Fruit fly (Drosophila melanogaster) ovary, adult (tissue): ENCODE results near the gene CG4709.

Experiments used
- CG17801 ChIP-seq: fragments of 200-800 bp; optimal IDR thresholded peaks from 2 replicates; lab custom pipeline; 2019; ENCODE audit warnings: missing biosample characterization, mild to moderate bottlenecking, missing genetic modification characterization, moderate library complexity; ENCODE audit not compliant: partially characterized antibody

The CG4709 gene

DNA sequence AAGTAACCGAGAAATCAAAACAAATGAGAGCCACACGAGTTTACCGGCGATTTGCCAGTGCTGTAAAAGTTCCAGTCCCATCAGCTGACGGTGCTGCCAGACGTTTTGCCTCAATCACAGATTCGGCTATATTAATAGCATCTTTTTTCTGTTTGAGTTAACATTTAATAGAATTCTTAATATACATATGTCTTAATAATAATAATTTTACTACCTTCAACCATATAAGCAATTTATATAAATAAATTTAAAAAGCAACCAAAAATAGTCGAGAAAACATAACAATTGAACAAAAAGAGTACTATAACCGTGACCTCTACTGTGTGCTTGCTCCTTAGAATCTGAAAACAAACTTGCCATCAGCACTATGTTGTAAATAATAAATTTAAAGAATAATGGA, at the start of gene CG4709, which contains the start of gene CG13126:
CG4709 (plus strand) TSS at position 207 of the 400 bp plus-strand sequence.
CG13126 (minus strand) TSS at position 63 of the 400 bp plus-strand sequence.
- peak; percentile 94 for TF ChIP-seq CG17801

- no peak for TF ChIP-seq CG17801
Observed at dm6 chr2L:9906641-9907040, 47.5 kb upstream of the CG4709 start.

- TF ChIP-seq CG17801, result no peak
Observed at dm6 chr2L:9907320-9908256, 46.5 kb upstream of the CG4709 start.

- peak; percentile 18 for TF ChIP-seq CG17801
Observed at dm6 chr2L:9908468-9908967, 45.6 kb upstream of the CG4709 start, which contains the start of gene CG13124. CG13124 (minus strand) TSS chr2L:9908633.

DNA sequence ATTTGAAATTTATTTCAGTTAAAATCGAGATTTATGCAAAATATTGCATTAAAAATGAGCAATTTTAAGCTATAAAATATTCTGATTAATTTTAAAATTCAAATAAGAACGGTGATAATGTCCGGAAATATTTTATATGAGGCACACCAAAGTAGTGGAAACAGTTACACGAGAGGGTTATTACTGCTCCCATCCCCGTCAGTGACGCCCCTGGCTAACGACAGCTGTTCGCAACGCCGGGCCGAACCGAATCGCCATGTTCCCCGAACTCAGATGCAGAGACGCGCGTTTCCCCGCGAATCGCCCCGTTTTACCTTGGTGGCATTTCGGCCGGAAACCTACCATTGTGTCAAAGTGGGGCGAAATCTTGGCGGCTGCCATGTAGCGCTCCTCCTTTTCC, 42.3 kb upstream of the CG4709 start:
- no peak for TF ChIP-seq CG17801

DNA sequence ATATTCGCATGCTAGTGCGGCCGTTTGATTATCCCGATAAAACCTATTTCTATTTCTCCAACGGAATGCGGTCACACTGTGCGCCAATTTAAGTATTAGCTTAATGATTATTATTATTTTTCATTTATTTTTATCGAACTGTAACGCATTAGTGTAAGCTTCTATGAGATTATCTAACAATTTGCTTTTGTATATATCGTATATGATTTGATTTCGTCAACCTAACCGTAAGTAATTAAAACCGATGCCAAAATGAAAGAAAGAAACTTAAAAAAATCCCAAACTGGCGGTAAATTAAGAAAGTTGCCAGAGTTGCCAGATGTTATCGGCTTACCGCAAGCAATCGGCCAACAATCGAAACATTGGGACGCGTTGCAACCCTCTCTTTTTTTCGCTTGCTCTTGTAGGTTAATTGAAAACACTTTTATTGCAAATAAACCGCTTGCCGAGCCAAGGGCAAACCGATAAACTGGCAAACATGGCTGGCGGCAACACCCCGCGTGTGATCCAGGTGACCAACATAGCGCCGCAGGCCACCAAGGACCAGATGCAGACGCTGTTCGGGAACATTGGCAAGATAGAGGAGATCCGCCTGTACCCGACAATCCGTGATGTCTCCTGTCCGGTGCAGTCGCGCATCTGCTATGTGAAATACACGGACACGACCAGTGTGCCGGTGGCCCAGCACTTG, 41.4 kb upstream of the CG4709 start, which contains the start of the genes Etl1 and Srp54:
Etl1 (minus strand) TSS at position 39 of the 691 bp plus-strand sequence.
Srp54 (plus strand) TSS at position 342 of the 691 bp plus-strand sequence.
- TF ChIP-seq CG17801, result no peak

DNA sequence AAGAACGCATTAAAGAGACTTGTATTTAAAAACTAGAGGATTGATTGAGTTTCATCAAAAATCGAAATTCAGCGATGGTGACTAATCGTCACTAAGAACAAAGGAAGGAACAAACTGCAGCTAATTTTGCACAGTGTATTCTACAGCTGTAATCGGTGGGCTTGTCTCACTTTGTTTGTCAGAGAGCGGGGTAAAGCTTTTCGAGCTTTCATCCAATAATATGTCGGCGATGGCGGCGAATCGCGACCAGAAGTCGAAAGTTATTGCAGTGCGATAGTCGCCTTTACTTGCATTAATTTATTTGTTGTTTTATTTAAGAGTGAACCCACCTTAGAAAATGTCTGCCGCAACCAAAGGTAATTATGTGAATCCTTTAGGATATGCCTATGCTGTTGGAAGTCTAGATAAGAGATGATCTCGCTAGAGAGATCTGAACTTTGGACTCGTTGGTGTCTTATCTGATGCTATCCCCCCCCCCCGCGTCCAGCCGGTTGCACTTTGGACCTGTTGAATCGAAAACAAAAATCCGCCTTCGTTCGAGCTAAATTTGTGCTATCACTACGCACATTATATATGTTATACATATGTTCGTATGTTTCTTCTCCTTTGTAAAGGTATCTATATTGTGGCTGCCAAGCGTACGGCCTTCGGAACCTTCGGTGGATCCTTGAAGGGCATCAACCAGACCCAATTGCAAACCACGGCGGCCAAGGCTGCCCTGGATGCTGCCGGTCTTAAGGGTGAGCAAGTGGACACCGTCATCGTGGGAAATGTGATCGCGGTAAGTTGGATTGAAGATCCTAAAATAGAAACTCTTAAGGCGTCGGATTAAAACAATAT, 38.9 kb upstream of the CG4709 start, which contains the start of gene yip2:
yip2 (plus strand) TSS at position 243 of the 840 bp plus-strand sequence.
- peak; percentile 93 for TF ChIP-seq CG17801

dm6 chr2L:9918020-9918959, 35.8 kb upstream of the CG4709 start, which contains the start of the genes CG5885 and CG4598:
CG5885 (minus strand) TSS chr2L:9918330.
CG4598 (plus strand) TSS chr2L:9918618.
- TF ChIP-seq CG17801, result peak; percentile 64

- TF ChIP-seq CG17801, result no peak
Observed at dm6 chr2L:9919218-9919617, 34.9 kb upstream of the CG4709 start.

dm6 chr2L:9919949-9920348, 34.2 kb upstream of the CG4709 start, which contains the start of gene CG4594:
CG4594 (plus strand) TSS chr2L:9920160.
- no peak for TF ChIP-seq CG17801

- peak; percentile 80 for TF ChIP-seq CG17801
Observed at dm6 chr2L:9921401-9921800, 32.7 kb upstream of the CG4709 start, which contains the start of gene CG4592. CG4592 (plus strand) TSS chr2L:9921633.

dm6 chr2L:9924765-9925164, 29.4 kb upstream of the CG4709 start, which contains the start of the genes TbCMF46 and CG42366:
TbCMF46 (minus strand) TSS chr2L:9924865.
CG42366 (plus strand) TSS chr2L:9925161.
- TF ChIP-seq CG17801, result no peak

dm6 chr2L:9930280-9930679, 23.8 kb upstream of the CG4709 start, which contains the start of gene CG42367:
CG42367 (plus strand) TSS chr2L:9930580.
- no peak for TF ChIP-seq CG17801

DNA sequence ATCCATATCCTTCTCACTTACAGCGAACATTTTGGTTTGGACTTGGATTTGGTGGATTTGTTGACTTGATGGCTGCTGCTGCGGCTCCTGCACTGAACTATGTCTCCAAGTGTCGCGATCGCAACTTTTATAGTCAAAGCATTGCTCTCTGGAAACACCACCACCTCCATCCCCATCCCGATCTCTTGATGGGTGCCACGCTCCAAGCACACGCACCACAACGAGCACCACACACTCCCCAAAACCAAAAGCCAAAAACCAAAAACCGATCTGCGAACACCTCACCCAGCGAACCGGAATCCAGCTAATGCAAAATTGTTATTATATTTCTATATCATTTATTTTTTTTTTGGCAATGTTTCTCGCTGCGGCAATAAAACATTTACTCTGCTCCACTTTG, 21.1 kb upstream of the CG4709 start, which contains the start of gene Cpr30F:
Cpr30F (minus strand) TSS at position 101 of the 400 bp plus-strand sequence.
- no peak for TF ChIP-seq CG17801
